Fruit fly (Drosophila melanogaster) whole organism, wandering third instar larva: ENCODE measurements around the gene Acer.

Experiments
- Hr78 ChIP-seq: fragments of >200 bp; optimal IDR thresholded peaks from 2 replicates; lab custom pipeline; 2017; ENCODE audit warnings: missing biosample characterization, missing genetic modification characterization
- Hr83 ChIP-seq: fragments of 200-300 bp; sonication (Bioruptor generic); optimal IDR thresholded peaks from 2 replicates; lab custom pipeline; 2016; ENCODE audit warnings: missing biosample characterization, mild to moderate bottlenecking, missing genetic modification characterization, moderate library complexity; ENCODE audit not compliant: poor library complexity, severe bottlenecking
- Myc ChIP-seq: fragments of >200 bp; optimal IDR thresholded peaks from 2 replicates; lab custom pipeline; 2017
- OdsH ChIP-seq: fragments of 200-800 bp; sonication (Bioruptor generic); optimal IDR thresholded peaks from 2 replicates; lab custom pipeline; 2016; ENCODE audit warnings: missing biosample characterization, mild to moderate bottlenecking, missing genetic modification characterization
- Rel ChIP-seq, 2 experiments: fragments of 200-800 bp; sonication (Bioruptor generic) in 1 of 2; optimal IDR thresholded peaks; 2 replicates in 1 of 2; 3 replicates in 1 of 2; lab custom pipeline; 2016 to 2019; ENCODE audit warnings: mild to moderate bottlenecking in 2 of 2, missing biosample characterization in 2 of 2, missing genetic modification characterization in 2 of 2, moderate library complexity in 1 of 2
- dl ChIP-seq, 2 experiments: fragments of 175-275, 200-275 bp in 1 of 2; fragments of 200-275 bp in 1 of 2; sonication (Bioruptor generic); optimal IDR thresholded peaks; lab custom pipeline; 2018; ENCODE audit warnings: mild to moderate bottlenecking in 2 of 2, missing biosample characterization in 2 of 2, missing genetic modification characterization in 2 of 2, moderate library complexity in 2 of 2; ENCODE audit not compliant: partially characterized antibody in 2 of 2, insufficient read depth in 1 of 2
- dsf ChIP-seq: sonication (Bioruptor generic); optimal IDR thresholded peaks from 2 replicates; lab custom pipeline; 2016; ENCODE audit warnings: missing biosample characterization, missing genetic modification characterization, borderline replicate concordance
- fru ChIP-seq: fragments of 200-800 bp; sonication (Bioruptor generic); optimal IDR thresholded peaks from 3 replicates; lab custom pipeline; 2016; ENCODE audit warnings: missing biosample characterization, mild to moderate bottlenecking, missing genetic modification characterization
- lola ChIP-seq: fragments of >200 bp; optimal IDR thresholded peaks from 2 replicates; lab custom pipeline; 2017; ENCODE audit warnings: missing biosample characterization, missing genetic modification characterization
- pan ChIP-seq: fragments of >200 bp; optimal IDR thresholded peaks from 2 replicates; lab custom pipeline; 2017
- usp ChIP-seq: fragments of >200 bp; optimal IDR thresholded peaks from 2 replicates; lab custom pipeline; 2017; ENCODE audit warnings: missing biosample characterization, missing genetic modification characterization

DNA sequence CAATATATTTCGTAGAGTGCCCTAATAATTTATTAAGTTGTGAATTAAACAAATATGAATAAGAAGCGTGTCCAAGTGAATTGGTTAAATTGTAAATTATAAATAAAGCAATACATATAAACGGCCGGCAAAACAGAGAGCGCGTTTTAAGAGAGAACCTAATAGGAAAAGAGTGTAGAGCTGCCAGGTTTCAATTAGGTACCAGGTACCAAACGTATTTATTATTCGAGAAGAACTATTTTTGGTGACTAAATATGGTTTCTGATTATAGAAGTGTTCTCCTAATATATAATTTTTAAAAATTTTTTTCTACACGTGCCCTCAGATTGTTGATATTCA is 20.5 kb downstream of the Acer start:
- TF ChIP-seq pan (lab: Kevin White, UChicago), result no peak
- TF ChIP-seq Hr78 (GFP tag; lab: Kevin White, UChicago), result no peak
- TF ChIP-seq usp, result no peak
- TF ChIP-seq dsf, result no peak
- TF ChIP-seq Myc (lab: Kevin White, UChicago), result no peak
- no peak for TF ChIP-seq Hr83 (GFP tag; lab: Kevin White, UChicago)
- no peak for TF ChIP-seq dl (GFP tag; optimal IDR thresholded peaks at IDR 0.05; lab: Kevin White, UChicago; ENCODE audit: insufficient read depth in 1 of 2, partially characterized antibody in 2 of 2)
- TF ChIP-seq Rel (GFP tag; optimal IDR thresholded peaks at IDR 0.05; lab: Kevin White, UChicago), result no peak
- TF ChIP-seq Rel (tag; optimal IDR thresholded peaks at IDR 0.05; lab: Kevin White, UChicago), result no peak
- TF ChIP-seq fru, result no peak
- no peak for TF ChIP-seq lola (GFP tag; lab: Kevin White, UChicago)
- no peak for TF ChIP-seq OdsH (GFP tag; lab: Kevin White, UChicago)
